Worm (Caenorhabditis elegans): Measurements from ENCODE around the gene gcy-36.

gcy-36 gene

ce11 chrX:15509681-15510080 is 30.9 kb downstream of the gcy-36 start, which contains the start of gene eat-20:
Gene eat-20, plus strand, starts transcription at chrX:15510011.
- no peak for TF ChIP-seq F16B12.6 (tag; optimal IDR thresholded peaks at IDR 0.05)
- no peak for TF ChIP-seq swsn-7 (tag; optimal IDR thresholded peaks at IDR 0.05)
- TF ChIP-seq rnt-1 (tag; optimal IDR thresholded peaks at IDR 0.05) = no peak
- no peak for TF ChIP-seq elt-2 (tag; optimal IDR thresholded peaks at IDR 0.05)
- no peak for TF ChIP-seq unc-62 (GFP tag; optimal IDR thresholded peaks at IDR 0.05)
- TF ChIP-seq fkh-4 (tag; optimal IDR thresholded peaks at IDR 0.05; ENCODE audit: borderline replicate concordance) = no peak
- TF ChIP-seq nhr-19 (GFP tag; conservative IDR thresholded peaks at IDR 0.05) = no peak
- TF ChIP-seq nhr-85 (tag) = peak; percentile 73
- TF ChIP-seq ceh-82 (tag; optimal IDR thresholded peaks at IDR 0.05) = no peak
- no peak for TF ChIP-seq ceh-8 (GFP tag; optimal IDR thresholded peaks at IDR 0.05)
- TF ChIP-seq lin-14 (GFP tag; optimal IDR thresholded peaks at IDR 0.05) = peak; percentile 47
- no peak for TF ChIP-seq tbx-2 (tag; optimal IDR thresholded peaks at IDR 0.05)
- TF ChIP-seq elt-3 (tag; optimal IDR thresholded peaks at IDR 0.05) = peak in 1 of 6 experiments; percentile 46

ce11 chrX:15514547-15514946 is 35.7 kb downstream of the gcy-36 start:
- no peak for TF ChIP-seq unc-30 (tag; optimal IDR thresholded peaks at IDR 0.05)
- TF ChIP-seq C04F5.9 (tag; optimal IDR thresholded peaks at IDR 0.05) = no peak
- no peak for TF ChIP-seq efl-1 (optimal IDR thresholded peaks at IDR 0.05)
- TF ChIP-seq efl-1 (GFP tag; optimal IDR thresholded peaks at IDR 0.05 in 1 of 2) = no peak
- TF ChIP-seq pag-3 (tag; optimal IDR thresholded peaks at IDR 0.05; ENCODE audit: borderline replicate concordance, insufficient read depth) = no peak
- TF ChIP-seq mab-9 (GFP tag; IDR thresholded peaks at IDR 0.05) = no peak

DNA sequence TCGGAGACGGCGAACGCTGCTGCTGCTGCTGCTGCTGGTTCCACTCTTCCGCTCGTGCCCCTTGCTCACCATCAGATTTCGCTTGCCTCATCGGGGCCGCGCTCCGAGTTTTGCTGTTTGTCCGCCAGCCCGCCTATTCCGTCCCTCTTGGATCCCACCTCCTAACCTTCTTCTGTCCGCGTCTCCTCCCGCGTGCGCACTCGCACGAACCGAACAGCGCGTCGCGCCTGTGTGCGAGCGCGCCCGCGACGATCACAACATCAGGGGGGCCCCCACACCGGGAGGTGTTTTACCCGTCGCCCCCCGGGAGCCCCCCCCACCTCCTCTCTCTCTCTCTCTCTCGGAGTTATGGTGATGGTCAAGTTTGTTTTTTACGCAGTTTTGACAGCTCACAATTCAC is 37.0 kb downstream of the gcy-36 start:
- TF ChIP-seq ceh-8 (GFP tag; optimal IDR thresholded peaks at IDR 0.05) (peak; percentile 63), tbx-2 (tag; optimal IDR thresholded peaks at IDR 0.05) (no peak)

DNA sequence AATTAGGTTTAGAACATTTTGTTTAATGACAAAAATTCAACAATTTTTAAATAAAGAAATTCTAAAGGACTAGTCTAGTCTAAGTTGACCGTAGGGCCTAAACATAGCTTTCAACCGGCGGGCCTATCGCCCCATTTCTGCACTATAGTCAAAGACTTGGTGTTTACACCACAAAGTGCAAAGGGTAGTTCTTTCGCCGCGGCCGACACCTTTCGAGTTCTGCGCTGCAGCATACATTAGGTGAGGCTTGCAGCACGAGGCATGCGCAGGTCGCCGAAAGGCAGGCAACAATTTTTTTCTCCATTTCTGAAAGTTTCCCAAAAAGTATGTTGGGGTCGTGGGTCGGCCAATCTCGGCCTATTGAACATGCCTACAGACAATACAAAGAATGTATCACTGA is 49.7 kb downstream of the gcy-36 start:
- TF ChIP-seq C04F5.9 (tag; optimal IDR thresholded peaks at IDR 0.05) (no peak), elt-2 (tag; optimal IDR thresholded peaks at IDR 0.05) (no peak), nhr-90 (tag; optimal IDR thresholded peaks at IDR 0.05; ENCODE audit: poor library complexity) (no peak), tlp-1 (tag; optimal IDR thresholded peaks at IDR 0.05) (no peak)

- peak; percentile 53 for TF ChIP-seq lin-14 (GFP tag; optimal IDR thresholded peaks at IDR 0.05)
- TF ChIP-seq Y116A8C.19 (tag; optimal IDR thresholded peaks at IDR 0.05; ENCODE audit: borderline replicate concordance) = no peak
- peak; percentile 61 for TF ChIP-seq fkh-8 (tag; optimal IDR thresholded peaks at IDR 0.05)
- no peak for TF ChIP-seq efl-1 (optimal IDR thresholded peaks at IDR 0.05)
- TF ChIP-seq efl-1 (GFP tag; optimal IDR thresholded peaks at IDR 0.05 in 1 of 2) = peak in 1 of 2 experiments; percentile 16
- TF ChIP-seq ceh-82 (tag; optimal IDR thresholded peaks at IDR 0.05) = no peak
- no peak for TF ChIP-seq snpc-4 (tag; optimal IDR thresholded peaks at IDR 0.05)
- TF ChIP-seq nhr-71 (tag; optimal IDR thresholded peaks at IDR 0.05) = peak; percentile 52
- TF ChIP-seq nhr-47 (tag; optimal IDR thresholded peaks at IDR 0.05) = peak; percentile 17
These were observed 54.4 kb downstream of the gcy-36 start for ce11 chrX:15533260-15533659.

DNA sequence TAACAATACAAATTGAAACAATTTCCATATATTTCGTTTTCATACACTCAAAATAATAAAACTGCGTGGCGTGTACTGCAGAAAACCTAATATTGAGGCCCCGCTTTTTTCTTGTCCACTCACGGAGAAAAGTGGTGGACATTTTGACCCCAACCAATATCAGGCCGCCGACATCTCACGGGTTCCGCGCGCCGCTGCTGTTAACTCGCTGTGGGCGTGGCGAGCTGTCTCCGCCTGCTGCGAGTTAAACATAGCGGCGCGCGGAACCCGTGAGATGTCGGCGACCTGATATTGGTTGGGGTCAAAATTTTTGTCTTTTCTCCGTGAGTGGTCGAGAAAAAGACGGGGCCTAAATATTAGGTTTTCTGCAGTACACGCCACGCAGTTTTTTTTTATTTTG is 55.0 kb downstream of the gcy-36 start:
- TF ChIP-seq snpc-4 (tag; optimal IDR thresholded peaks at IDR 0.05) = peak; percentile 67

ce11 chrX:15535190-15535636 is 56.4 kb downstream of the gcy-36 start:
- TF ChIP-seq elt-3 (tag; optimal IDR thresholded peaks at IDR 0.05) (no peak), fkh-10 (GFP tag; optimal IDR thresholded peaks at IDR 0.05) (peak; percentile 86), unc-86 (tag; optimal IDR thresholded peaks at IDR 0.05) (peak; percentile 92), snu-23 (GFP tag; optimal IDR thresholded peaks at IDR 0.05) (peak; percentile 71), alr-1 (tag; optimal IDR thresholded peaks at IDR 0.05; ENCODE audit: borderline replicate concordance) (no peak), zag-1 (tag; optimal IDR thresholded peaks at IDR 0.05) (peak; percentile 39), nhr-90 (tag; optimal IDR thresholded peaks at IDR 0.05; ENCODE audit: poor library complexity) (no peak), fkh-8 (tag; optimal IDR thresholded peaks at IDR 0.05) (peak; percentile 79), lin-35 (GFP tag; optimal IDR thresholded peaks at IDR 0.05) (peak in 1 of 2 experiments; percentile 55), unc-130 (tag; optimal IDR thresholded peaks at IDR 0.05) (no peak), aly-2 (tag; optimal IDR thresholded peaks at IDR 0.05) (no peak), lin-39 (tag; optimal IDR thresholded peaks at IDR 0.05) (peak; percentile 18), unc-30 (tag; optimal IDR thresholded peaks at IDR 0.05) (no peak), irx-1 (tag; optimal IDR thresholded peaks at IDR 0.05) (peak; percentile 38), dsc-1 (tag; optimal IDR thresholded peaks at IDR 0.05) (peak; percentile 74), ceh-90 (tag; optimal IDR thresholded peaks at IDR 0.05) (no peak), pax-3 (tag; optimal IDR thresholded peaks at IDR 0.05) (peak; percentile 69), efl-3 (GFP tag; optimal IDR thresholded peaks at IDR 0.05) (no peak)
